Worm (Caenorhabditis elegans) whole organism, midembryonic: Measurements from ENCODE around the gene Y14H12B.2.

Experiments
- T22C8.4 ChIP-seq: fragments of 200-800 bp; sonication (Bioruptor generic); IDR thresholded peaks from 2 replicates; pipeline ENCODE4 v1.3.6; 2022; ENCODE audit warnings: missing genetic modification characterization, missing compliant biosample characterization
- cog-1 ChIP-seq: sonication (generic microtip); optimal IDR thresholded peaks from 2 replicates; lab custom pipeline; 2016; ENCODE audit warnings: missing genetic modification characterization, missing compliant biosample characterization
- flt-1 ChIP-seq: fragments of 200-800 bp; sonication (Bioruptor generic); IDR thresholded peaks from 2 replicates; pipeline ENCODE4 v1.3.6; 2022; ENCODE audit warnings: missing genetic modification characterization, missing compliant biosample characterization
- tab-1 ChIP-seq: fragments of 200-800 bp; sonication (Bioruptor generic); IDR thresholded peaks from 2 replicates; pipeline ENCODE4 v1.3.6; 2022; ENCODE audit warnings: missing genetic modification characterization, missing compliant biosample characterization
- ztf-23 ChIP-seq: fragments of 200-800 bp; sonication (Bioruptor generic); IDR thresholded peaks from 2 replicates; pipeline ENCODE4 v1.3.6; 2022; ENCODE audit warnings: missing genetic modification reagents, missing genetic modification characterization, missing compliant biosample characterization
- ztf-29 ChIP-seq: fragments of 200-800 bp; sonication (Bioruptor generic); IDR thresholded peaks from 2 replicates; pipeline ENCODE4 v1.3.6; 2022; ENCODE audit warnings: missing genetic modification reagents, missing genetic modification characterization, missing compliant biosample characterization

ce11 chrII:3968808-3969207 is 35.3 kb upstream of the Y14H12B.2 start:
- TF ChIP-seq flt-1 (GFP tag; lab: Robert Waterston, UW) (no peak), ztf-29 (no peak), ztf-23 (GFP tag; lab: Robert Waterston, UW) (no peak), T22C8.4 (GFP tag; lab: Robert Waterston, UW) (no peak), cog-1 (tag; lab: Kevin White, UChicago) (no peak), tab-1 (GFP tag; lab: Robert Waterston, UW) (no peak)
